Fruit fly (Drosophila melanogaster) whole organism, embryonic: ENCODE data around the gene CG13404.
A peak's percentile ranks its signal among the peaks of the same experiment; 100 is the strongest.

ENCODE experiments used
- Atf-2 ChIP-seq: fragments of 200-800 bp; sonication (Bioruptor generic); optimal IDR thresholded peaks from 2 replicates; lab custom pipeline; 2016; ENCODE audit warnings: missing biosample characterization, missing genetic modification characterization
- CG10543 ChIP-seq: fragments of 200-800 bp; sonication (Bioruptor generic); optimal IDR thresholded peaks from 3 replicates; lab custom pipeline; 2017; ENCODE audit warnings: missing biosample characterization, mild to moderate bottlenecking, missing genetic modification characterization, moderate library complexity
- CG13424 ChIP-seq: fragments of 200-800 bp; sonication (Bioruptor generic); optimal IDR thresholded peaks from 2 replicates; lab custom pipeline; 2019; ENCODE audit warnings: missing biosample characterization, mild to moderate bottlenecking, missing genetic modification characterization, moderate library complexity
- CG14965 ChIP-seq: fragments of 200-800 bp; sonication (Bioruptor generic); optimal IDR thresholded peaks from 2 replicates; lab custom pipeline; 2016; ENCODE audit warnings: missing biosample characterization, missing genetic modification characterization, borderline replicate concordance
- CG17802 ChIP-seq: fragments of 200-800 bp; sonication (Bioruptor generic); optimal IDR thresholded peaks from 2 replicates; lab custom pipeline; 2018; ENCODE audit warnings: missing biosample characterization, mild to moderate bottlenecking, missing genetic modification characterization, moderate library complexity
- CG17829 ChIP-seq: fragments of 200-800 bp; optimal IDR thresholded peaks from 2 replicates; lab custom pipeline; 2019; ENCODE audit warnings: missing biosample characterization, mild to moderate bottlenecking, missing genetic modification characterization, moderate library complexity
- CG18476 ChIP-seq: fragments of 200-800 bp; sonication (Bioruptor generic); optimal IDR thresholded peaks from 2 replicates; lab custom pipeline; 2016; ENCODE audit warnings: missing biosample characterization, mild to moderate bottlenecking, missing genetic modification characterization
- CG2889 ChIP-seq: fragments of 200-800 bp; sonication (Bioruptor generic); IDR thresholded peaks from 3 replicates; pipeline ENCODE4 v1.3.6; 2022; ENCODE audit warnings: missing biosample characterization, missing genetic modification characterization
- CG30403 ChIP-seq: fragments of 200-800 bp; sonication (Bioruptor generic); optimal IDR thresholded peaks from 3 replicates; lab custom pipeline; 2016; ENCODE audit warnings: missing biosample characterization, missing genetic modification characterization
- CG3726 ChIP-seq: fragments of 200-800 bp; sonication (Bioruptor generic); IDR thresholded peaks from 3 replicates; pipeline ENCODE4, ENCODE4 v1.3.6; 2022; ENCODE audit warnings: missing biosample characterization, missing genetic modification characterization
- CG4328 ChIP-seq: fragments of 200-800 bp; sonication (Bioruptor generic); optimal IDR thresholded peaks from 3 replicates; lab custom pipeline; 2017; ENCODE audit warnings: missing biosample characterization, missing genetic modification reagents, missing genetic modification characterization
- CG5953 ChIP-seq: fragments of 200-800 bp; sonication (Bioruptor generic); IDR thresholded peaks from 2 replicates; pipeline ENCODE4 v1.3.6; 2022; ENCODE audit warnings: missing biosample characterization, missing genetic modification characterization
- CTCF ChIP-seq: fragments of 200-800 bp; sonication (Bioruptor generic); optimal IDR thresholded peaks from 2 replicates; lab custom pipeline; 2017; ENCODE audit warnings: missing biosample characterization, mild to moderate bottlenecking, missing genetic modification characterization, moderate library complexity
- CkIIα-i1 ChIP-seq: fragments of 200-800 bp; sonication (Bioruptor generic); IDR thresholded peaks from 2 replicates; pipeline ENCODE4 v1.3.6; 2022; ENCODE audit warnings: missing biosample characterization, missing genetic modification characterization
- Dad ChIP-seq: fragments of 200-800 bp; sonication (Bioruptor generic); optimal IDR thresholded peaks from 3 replicates; lab custom pipeline; 2016; ENCODE audit warnings: missing biosample characterization, missing genetic modification characterization
- Drgx ChIP-seq: fragments of 200-800 bp; sonication (Bioruptor generic); IDR thresholded peaks from 2 replicates; pipeline ENCODE4 v1.3.6; 2022; ENCODE audit warnings: missing biosample characterization, missing genetic modification characterization
- E2f1 ChIP-seq: fragments of 200-800 bp; sonication (Bioruptor generic); IDR thresholded peaks from 2 replicates; pipeline ENCODE4 v1.3.6; 2022; ENCODE audit warnings: missing biosample characterization, missing genetic modification characterization
- H2.0 ChIP-seq: fragments of 200-800 bp; sonication (Bioruptor generic); IDR thresholded peaks from 2 replicates; pipeline ENCODE4 v1.3.6; 2022; ENCODE audit warnings: missing biosample characterization, missing genetic modification characterization
- Hr51 ChIP-seq, 2 experiments: fragments of 200-800 bp; sonication (Bioruptor generic); optimal IDR thresholded peaks; 2 replicates in 1 of 2; 3 replicates in 1 of 2; lab custom pipeline; 2016 to 2018; ENCODE audit warnings: missing biosample characterization in 2 of 2, missing genetic modification characterization in 2 of 2, mild to moderate bottlenecking in 1 of 2, moderate library complexity in 1 of 2
- Kr ChIP-seq: fragments of 200-800 bp; sonication (Bioruptor generic); optimal IDR thresholded peaks from 2 replicates; lab custom pipeline; 2017; ENCODE audit warnings: missing biosample characterization, mild to moderate bottlenecking, missing genetic modification characterization
- MESR4 ChIP-seq: fragments of 200-800 bp; sonication (Bioruptor generic); optimal IDR thresholded peaks from 2 replicates; lab custom pipeline; 2018; ENCODE audit warnings: missing biosample characterization, mild to moderate bottlenecking, missing genetic modification characterization, moderate library complexity
- Oaz ChIP-seq: fragments of 200-800 bp; sonication (Bioruptor generic); IDR thresholded peaks from 2 replicates; pipeline ENCODE4 v1.3.6; 2022; ENCODE audit warnings: missing biosample characterization, missing genetic modification characterization
- Oli ChIP-seq: fragments of 200-800 bp; sonication (Bioruptor generic); optimal IDR thresholded peaks from 2 replicates; lab custom pipeline; 2018; ENCODE audit warnings: missing biosample characterization, mild to moderate bottlenecking, missing genetic modification characterization, moderate library complexity
- Taf1 ChIP-seq: fragments of 200-800 bp; sonication (Bioruptor generic); IDR thresholded peaks from 2 replicates; pipeline ENCODE4 v1.3.6; 2022; ENCODE audit warnings: missing biosample characterization, missing genetic modification characterization
- YL-1 ChIP-seq: fragments of 200-800 bp; sonication (Bioruptor generic); optimal IDR thresholded peaks from 3 replicates; lab custom pipeline; 2017; ENCODE audit warnings: missing biosample characterization, mild to moderate bottlenecking, missing genetic modification characterization
- al ChIP-seq: fragments of 200-800 bp; sonication (Bioruptor generic); IDR thresholded peaks from 2 replicates; pipeline ENCODE4 v1.3.6; 2022; ENCODE audit warnings: missing biosample characterization, missing genetic modification characterization
- ara ChIP-seq: fragments of 200-800 bp; sonication (Bioruptor generic); IDR thresholded peaks from 2 replicates; pipeline ENCODE4 v1.3.6; 2022; ENCODE audit warnings: missing biosample characterization, missing genetic modification characterization
- corto ChIP-seq: fragments of 200-800 bp; sonication (Bioruptor generic); optimal IDR thresholded peaks from 2 replicates; lab custom pipeline; 2016; ENCODE audit warnings: missing biosample characterization, mild to moderate bottlenecking, missing genetic modification characterization, moderate library complexity
- cwo ChIP-seq: fragments of 200-800 bp; sonication (Bioruptor generic); optimal IDR thresholded peaks from 3 replicates; lab custom pipeline; 2017; ENCODE audit warnings: missing biosample characterization, missing genetic modification characterization, mild to moderate bottlenecking, moderate library complexity, missing genetic modification reagents
- dan ChIP-seq: fragments of 200-800 bp; sonication (Bioruptor generic); IDR thresholded peaks from 2 replicates; pipeline ENCODE4 v1.3.6; 2022; ENCODE audit warnings: missing biosample characterization, missing genetic modification characterization
- danr ChIP-seq: fragments of 200-800 bp; sonication (Bioruptor generic); IDR thresholded peaks from 2 replicates; pipeline ENCODE4 v1.3.6; 2022; ENCODE audit warnings: missing biosample characterization, missing genetic modification characterization
- ewg ChIP-seq: fragments of 200-800 bp; sonication (Bioruptor generic); optimal IDR thresholded peaks from 3 replicates; lab custom pipeline; 2017; ENCODE audit warnings: mild to moderate bottlenecking, missing biosample characterization, missing genetic modification reagents, missing genetic modification characterization
- fu2 ChIP-seq: fragments of 200-800 bp; sonication (Bioruptor generic); optimal IDR thresholded peaks from 2 replicates; lab custom pipeline; 2016; ENCODE audit warnings: missing biosample characterization, missing genetic modification characterization
- gsb-n ChIP-seq: fragments of 200-800 bp; sonication (Bioruptor generic); optimal IDR thresholded peaks from 3 replicates; lab custom pipeline; 2018; ENCODE audit warnings: missing biosample characterization, mild to moderate bottlenecking, missing genetic modification characterization
- kay ChIP-seq: fragments of 200-800 bp; sonication (Bioruptor generic); optimal IDR thresholded peaks from 2 replicates; lab custom pipeline; 2016; ENCODE audit warnings: missing biosample characterization, missing genetic modification characterization
- knrl ChIP-seq: fragments of 200-800 bp; sonication (Bioruptor generic); IDR thresholded peaks from 3 replicates; pipeline ENCODE4 v1.3.6; 2022; ENCODE audit warnings: missing biosample characterization, missing genetic modification characterization; ENCODE audit not compliant: partially characterized antibody
- nmo ChIP-seq: fragments of 200-800 bp; sonication (Bioruptor generic); optimal IDR thresholded peaks from 2 replicates; lab custom pipeline; 2018; ENCODE audit warnings: missing biosample characterization, mild to moderate bottlenecking, missing genetic modification characterization, moderate library complexity
- nom ChIP-seq: fragments of 200-800 bp; sonication (Bioruptor generic); optimal IDR thresholded peaks from 2 replicates; lab custom pipeline; 2017; ENCODE audit warnings: missing biosample characterization, missing genetic modification characterization, mild to moderate bottlenecking, moderate library complexity, missing genetic modification reagents
- p53 ChIP-seq: fragments of 200-800 bp; sonication (Bioruptor generic); optimal IDR thresholded peaks from 2 replicates; lab custom pipeline; 2016; ENCODE audit warnings: missing biosample characterization, missing genetic modification characterization
- phol ChIP-seq: fragments of 200-800 bp; sonication (Bioruptor generic); optimal IDR thresholded peaks from 3 replicates; lab custom pipeline; 2018; ENCODE audit warnings: missing biosample characterization, mild to moderate bottlenecking, missing genetic modification characterization, moderate library complexity
- pita ChIP-seq: fragments of 200-800 bp; sonication (Bioruptor generic); optimal IDR thresholded peaks from 2 replicates; lab custom pipeline; 2017; ENCODE audit warnings: missing biosample characterization, mild to moderate bottlenecking, missing genetic modification characterization
- pnt ChIP-seq: fragments of 200-800 bp; sonication (Bioruptor generic); optimal IDR thresholded peaks from 3 replicates; lab custom pipeline; 2016; ENCODE audit warnings: missing biosample characterization, missing genetic modification characterization
- salm ChIP-seq: fragments of 200-800 bp; sonication (Bioruptor generic); optimal IDR thresholded peaks from 2 replicates; lab custom pipeline; 2018; ENCODE audit warnings: missing biosample characterization, mild to moderate bottlenecking, missing genetic modification characterization
- sc ChIP-seq, 3 experiments: fragments of >200 bp in 2 of 3; fragments of 200-800 bp in 1 of 3; sonication (Bioruptor generic) in 1 of 3; optimal IDR thresholded peaks; 2 replicates in 2 of 3; 3 replicates in 1 of 3; lab custom pipeline; 2017; ENCODE audit warnings: mild to moderate bottlenecking in 1 of 3, missing biosample characterization in 1 of 3, missing genetic modification characterization in 1 of 3, missing genetic modification reagents in 1 of 3
- sens ChIP-seq: fragments of 200-800 bp; sonication (Bioruptor generic); peaks from one replicate; lab custom pipeline; 2016; ENCODE audit warnings: missing biosample characterization, missing genetic modification characterization
- seq ChIP-seq: fragments of 200-800 bp; sonication (Bioruptor generic); IDR thresholded peaks from 2 replicates; pipeline ENCODE4 v1.3.6; 2022; ENCODE audit warnings: missing biosample characterization, missing genetic modification characterization
- tgo ChIP-seq: fragments of 200-800 bp; sonication (Bioruptor generic); IDR thresholded peaks from 3 replicates; pipeline ENCODE4 v1.3.6; 2022; ENCODE audit warnings: missing biosample characterization, missing genetic modification characterization
- vfl ChIP-seq: fragments of 200-800 bp; sonication (Bioruptor generic); optimal IDR thresholded peaks from 2 replicates; lab custom pipeline; 2016; ENCODE audit warnings: missing biosample characterization, missing genetic modification characterization
- vnd ChIP-seq: fragments of 200-800 bp; sonication (Bioruptor generic); IDR thresholded peaks from 3 replicates; pipeline ENCODE4 v1.3.6; 2022; ENCODE audit warnings: missing biosample characterization, missing genetic modification characterization; ENCODE audit not compliant: partially characterized antibody

CG13404 gene

dm6 chrX:14242941-14243736 lies 22.9 kb downstream of the CG13404 start, which contains the start of gene CG32599 (continued):
- no peak for TF ChIP-seq dan (GFP tag; lab: Robert Waterston, UW)
- TF ChIP-seq vfl = no peak
- TF ChIP-seq CG4328 (GFP tag; lab: Kevin White, UChicago) = no peak
- TF ChIP-seq knrl (GFP tag; lab: Robert Waterston, UW) = peak; percentile 64; the same call in 2 of the 3 replicates
- TF ChIP-seq al = peak; percentile 31; the same call in 1 of the 2 replicates
- TF ChIP-seq Taf1 (GFP tag; lab: Robert Waterston, UW) = no peak
- peak; percentile 40 for TF ChIP-seq CG17802 (tag; lab: Kevin White, UChicago)
- TF ChIP-seq MESR4 (GFP tag; lab: Kevin White, UChicago) = no peak
- peak; percentile 52 for TF ChIP-seq CG13424 (tag; lab: Kevin White, UChicago)
- no peak for TF ChIP-seq sc (optimal IDR thresholded peaks at IDR 0.05; lab: Kevin White, UChicago)
- no peak for TF ChIP-seq sc (GFP tag; optimal IDR thresholded peaks at IDR 0.05; lab: Kevin White, UChicago)
- no peak for TF ChIP-seq danr (GFP tag; lab: Robert Waterston, UW)
- TF ChIP-seq Hr51 (GFP tag; optimal IDR thresholded peaks at IDR 0.05; lab: Kevin White, UChicago) = peak in 1 of 2 experiments; percentile 45
- TF ChIP-seq cwo (GFP tag; lab: Kevin White, UChicago) = no peak
- TF ChIP-seq CG14965 (GFP tag; lab: Kevin White, UChicago) = no peak
- no peak for TF ChIP-seq pita (GFP tag; lab: Kevin White, UChicago)
- no peak for TF ChIP-seq CG5953 (GFP tag; lab: Robert Waterston, UW)
- peak; percentile 6 for TF ChIP-seq YL-1 (GFP tag; lab: Kevin White, UChicago)
- no peak for TF ChIP-seq kay (GFP tag; lab: Kevin White, UChicago)
- no peak for TF ChIP-seq CTCF (GFP tag; lab: Kevin White, UChicago)
- TF ChIP-seq gsb-n (tag; lab: Kevin White, UChicago) = no peak
- TF ChIP-seq nmo (GFP tag; lab: Kevin White, UChicago) = peak; percentile 48
- no peak for TF ChIP-seq Oaz (GFP tag; lab: Robert Waterston, UW)
- no peak for TF ChIP-seq Kr (GFP tag; lab: Kevin White, UChicago)
- TF ChIP-seq nom (GFP tag; lab: Kevin White, UChicago) = no peak
- TF ChIP-seq Dad (GFP tag; lab: Kevin White, UChicago) = no peak
- no peak for TF ChIP-seq seq
- no peak for TF ChIP-seq salm (tag; lab: Kevin White, UChicago)
- peak; percentile 58; the same call in 1 of the 2 replicates for TF ChIP-seq ara (GFP tag; lab: Robert Waterston, UW)
- TF ChIP-seq corto (GFP tag; lab: Kevin White, UChicago) = no peak
- TF ChIP-seq E2f1 (GFP tag; lab: Robert Waterston, UW) = peak; percentile 47; the same call in 1 of the 2 replicates
- no peak for TF ChIP-seq CG18476 (GFP tag; lab: Kevin White, UChicago)
- TF ChIP-seq fu2 (GFP tag; lab: Kevin White, UChicago) = no peak
- TF ChIP-seq ewg (GFP tag; lab: Kevin White, UChicago) = no peak
- TF ChIP-seq CG10543 (GFP tag; lab: Kevin White, UChicago) = no peak
- no peak for TF ChIP-seq Drgx (GFP tag; lab: Robert Waterston, UW)
- no peak for TF ChIP-seq CkIIα-i1 (GFP tag; lab: Robert Waterston, UW)
- TF ChIP-seq p53 (GFP tag; lab: Kevin White, UChicago) = no peak
- TF ChIP-seq pnt (GFP tag; lab: Kevin White, UChicago) = no peak
- TF ChIP-seq CG17829 (tag; lab: Kevin White, UChicago) = peak; percentile 44
- peak; percentile 51 for TF ChIP-seq tgo (GFP tag; lab: Robert Waterston, UW)
- TF ChIP-seq H2.0 (GFP tag; lab: Robert Waterston, UW) = 0 out of 2 replicates have a peak, but pooled peaks have one; percentile 32
- no peak for TF ChIP-seq CG3726
- peak; percentile 36 for TF ChIP-seq sens (GFP tag; lab: Kevin White, UChicago)
- TF ChIP-seq CG2889 (GFP tag; lab: Robert Waterston, UW) = no peak
- no peak for TF ChIP-seq CG30403 (GFP tag; lab: Kevin White, UChicago)
- TF ChIP-seq Atf-2 (GFP tag; lab: Kevin White, UChicago) = no peak
- TF ChIP-seq Oli (tag; lab: Kevin White, UChicago) = peak; percentile 11
- TF ChIP-seq vnd = peak; percentile 58; the same call in 2 of the 3 replicates
- TF ChIP-seq phol (tag; lab: Kevin White, UChicago) = peak; percentile 57
